Worm (Caenorhabditis elegans) whole organism, midembryonic: Measurements from ENCODE around the gene Y39E4B.10.
A peak's percentile ranks its signal among the peaks of the same experiment; 100 is the strongest.

Experiments
- T22C8.4 ChIP-seq: fragments of 200-800 bp; sonication (Bioruptor generic); IDR thresholded peaks from 2 replicates; pipeline ENCODE4 v1.3.6; 2022; ENCODE audit warnings: missing genetic modification characterization, missing compliant biosample characterization
- cog-1 ChIP-seq: sonication (generic microtip); optimal IDR thresholded peaks from 2 replicates; lab custom pipeline; 2016; ENCODE audit warnings: missing genetic modification characterization, missing compliant biosample characterization
- flt-1 ChIP-seq: fragments of 200-800 bp; sonication (Bioruptor generic); IDR thresholded peaks from 2 replicates; pipeline ENCODE4 v1.3.6; 2022; ENCODE audit warnings: missing genetic modification characterization, missing compliant biosample characterization
- klf-2 ChIP-seq: fragments of 200-800 bp; sonication (Bioruptor generic); conservative IDR thresholded peaks from 2 replicates; pipeline ENCODE4 v1.3.6; 2022; ENCODE audit warnings: missing genetic modification reagents, missing genetic modification characterization, missing compliant biosample characterization
- med-1 ChIP-seq: sonication (generic microtip); optimal IDR thresholded peaks from 2 replicates; lab custom pipeline; 2017; ENCODE audit warnings: missing genetic modification characterization, mild to moderate bottlenecking, missing compliant biosample characterization, antibody characterized with exemption, missing genetic modification reagents; ENCODE audit not compliant: insufficient read depth
- ref-1 ChIP-seq: fragments of 200-800 bp; sonication (Bioruptor generic); conservative IDR thresholded peaks from 2 replicates; pipeline ENCODE4 v1.3.6; 2022; ENCODE audit warnings: missing genetic modification reagents, missing genetic modification characterization, missing compliant biosample characterization
- tab-1 ChIP-seq: fragments of 200-800 bp; sonication (Bioruptor generic); IDR thresholded peaks from 2 replicates; pipeline ENCODE4 v1.3.6; 2022; ENCODE audit warnings: missing genetic modification characterization, missing compliant biosample characterization
- ztf-23 ChIP-seq: fragments of 200-800 bp; sonication (Bioruptor generic); IDR thresholded peaks from 2 replicates; pipeline ENCODE4 v1.3.6; 2022; ENCODE audit warnings: missing genetic modification reagents, missing genetic modification characterization, missing compliant biosample characterization
- ztf-29 ChIP-seq: fragments of 200-800 bp; sonication (Bioruptor generic); IDR thresholded peaks from 2 replicates; pipeline ENCODE4 v1.3.6; 2022; ENCODE audit warnings: missing genetic modification reagents, missing genetic modification characterization, missing compliant biosample characterization

Gene Y39E4B.10

ce11 chrIII:13152697-13153391, at the start of gene Y39E4B.10:
TSS of gene Y39E4B.10 (minus strand) at chrIII:13152858.
- TF ChIP-seq ref-1 (GFP tag; lab: Robert Waterston, UW), result no peak
- TF ChIP-seq cog-1 (tag; lab: Kevin White, UChicago), result no peak
- TF ChIP-seq ztf-23, result no peak
- TF ChIP-seq ztf-29 (GFP tag; lab: Robert Waterston, UW), result no peak
- TF ChIP-seq T22C8.4, result no peak
- TF ChIP-seq med-1 (GFP tag; lab: Kevin White, UChicago), result no peak
- TF ChIP-seq klf-2 (GFP tag; lab: Robert Waterston, UW), result no peak
- no peak for TF ChIP-seq tab-1 (GFP tag; lab: Robert Waterston, UW)
- TF ChIP-seq flt-1 (GFP tag; lab: Robert Waterston, UW), result no peak

DNA sequence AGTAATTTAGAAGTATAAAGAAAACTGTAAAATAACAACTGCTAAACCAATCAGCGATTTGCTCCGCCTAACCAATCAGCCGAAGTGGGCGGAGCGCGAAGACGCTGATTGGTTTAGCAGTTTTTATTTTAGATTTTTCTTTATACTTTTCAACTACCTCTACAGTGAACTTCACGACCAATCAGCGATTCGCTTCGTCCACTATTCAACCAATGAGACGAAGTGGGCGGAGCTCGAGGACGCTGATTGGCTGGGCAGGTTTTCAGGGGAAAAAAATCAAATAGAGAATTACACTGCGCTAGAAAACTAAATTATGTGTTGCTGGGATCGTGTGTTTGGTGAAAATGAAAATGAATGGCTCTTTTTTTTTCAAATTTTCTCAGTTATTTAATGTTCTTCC, 49.2 kb upstream of the Y39E4B.10 start:
- TF ChIP-seq cog-1 (tag; lab: Kevin White, UChicago) (no peak), tab-1 (GFP tag; lab: Robert Waterston, UW) (no peak), T22C8.4 (no peak), ztf-23 (no peak), med-1 (GFP tag; lab: Kevin White, UChicago) (no peak), ztf-29 (GFP tag; lab: Robert Waterston, UW) (no peak), klf-2 (GFP tag; lab: Robert Waterston, UW) (no peak), flt-1 (GFP tag; lab: Robert Waterston, UW) (no peak), ref-1 (GFP tag; lab: Robert Waterston, UW) (no peak)

DNA sequence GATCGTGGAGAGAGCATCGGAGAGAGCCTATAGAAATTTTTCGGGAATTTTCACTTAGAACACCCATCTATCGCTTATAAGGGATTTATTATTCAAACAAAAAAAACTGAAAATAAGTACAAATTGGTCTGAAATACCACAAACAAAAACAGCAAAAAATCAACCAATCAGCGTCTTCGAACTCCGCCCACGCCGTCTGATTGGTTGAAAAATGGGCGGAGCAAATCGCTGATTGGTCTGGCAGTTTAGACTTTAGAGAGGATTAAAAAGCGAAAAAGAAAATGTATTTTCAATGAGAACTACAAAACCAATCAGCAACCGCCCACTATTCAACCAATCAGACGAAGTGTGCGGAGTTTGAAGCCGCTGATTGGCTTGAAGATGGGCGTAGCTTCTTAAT, 48.4 kb upstream of the Y39E4B.10 start:
- TF ChIP-seq med-1 (GFP tag; lab: Kevin White, UChicago) (no peak), tab-1 (GFP tag; lab: Robert Waterston, UW) (no peak), klf-2 (GFP tag; lab: Robert Waterston, UW) (no peak), ztf-23 (no peak), ztf-29 (GFP tag; lab: Robert Waterston, UW) (no peak), cog-1 (tag; lab: Kevin White, UChicago) (no peak), ref-1 (GFP tag; lab: Robert Waterston, UW) (no peak), T22C8.4 (no peak), flt-1 (GFP tag; lab: Robert Waterston, UW) (no peak)

DNA sequence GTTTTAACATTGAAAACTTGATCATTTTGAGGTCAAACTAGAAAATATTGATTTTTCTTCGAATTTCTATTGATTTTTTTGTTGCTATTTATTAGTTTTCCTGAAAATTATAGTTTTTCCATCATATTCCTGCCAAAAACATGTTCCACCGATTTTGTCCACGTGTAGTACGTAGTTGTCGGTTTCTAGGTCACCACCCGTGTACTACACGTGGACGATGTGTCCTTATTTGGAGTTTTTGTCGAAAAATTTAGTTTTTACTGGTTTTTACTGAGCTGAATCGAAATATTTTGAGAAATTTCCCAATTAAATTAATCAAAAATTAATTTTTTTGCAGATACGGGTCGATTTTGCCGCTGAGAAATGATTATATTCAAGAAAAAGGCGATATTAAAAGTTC, 35.1 kb upstream of the Y39E4B.10 start:
- no peak for TF ChIP-seq klf-2 (GFP tag; lab: Robert Waterston, UW)
- no peak for TF ChIP-seq ztf-29 (GFP tag; lab: Robert Waterston, UW)
- TF ChIP-seq cog-1 (tag; lab: Kevin White, UChicago), result peak; percentile 33
- TF ChIP-seq tab-1 (GFP tag; lab: Robert Waterston, UW), result no peak
- no peak for TF ChIP-seq T22C8.4
- 0 out of 2 replicates have a peak, but pooled peaks have one; percentile 47 for TF ChIP-seq ztf-23
- TF ChIP-seq flt-1 (GFP tag; lab: Robert Waterston, UW), result no peak
- TF ChIP-seq ref-1 (GFP tag; lab: Robert Waterston, UW), result no peak
- TF ChIP-seq med-1 (GFP tag; lab: Kevin White, UChicago), result no peak

DNA sequence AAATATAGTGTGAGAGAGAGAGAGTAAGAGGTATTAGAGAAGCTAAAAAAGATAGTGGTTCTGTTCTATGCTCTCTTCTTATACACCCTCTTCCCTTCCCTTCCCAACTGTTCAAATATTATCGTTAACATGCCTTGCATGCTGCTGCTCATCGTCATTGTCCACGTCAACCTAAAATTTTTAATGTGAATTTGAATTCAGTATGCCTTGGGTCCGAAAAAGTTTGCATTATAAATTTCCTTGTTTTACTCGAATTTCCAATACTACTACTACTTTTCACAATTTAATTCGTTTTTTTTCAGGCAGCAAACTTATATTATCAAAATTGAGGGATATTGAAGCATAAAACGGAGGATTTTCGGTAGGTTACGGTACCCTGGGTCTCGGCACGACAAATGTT, 34.4 kb upstream of the Y39E4B.10 start, which contains the start of gene gly-5:
Gene gly-5, plus strand, starts transcription at position 301 of the 400 bp plus-strand sequence.
- TF ChIP-seq T22C8.4 (no peak), klf-2 (GFP tag; lab: Robert Waterston, UW) (no peak), ztf-23 (no peak), cog-1 (tag; lab: Kevin White, UChicago) (no peak), ztf-29 (GFP tag; lab: Robert Waterston, UW) (no peak), tab-1 (GFP tag; lab: Robert Waterston, UW) (no peak), med-1 (GFP tag; lab: Kevin White, UChicago) (no peak), flt-1 (GFP tag; lab: Robert Waterston, UW) (no peak), ref-1 (GFP tag; lab: Robert Waterston, UW) (no peak)

ce11 chrIII:13182003-13182402, 29.3 kb upstream of the Y39E4B.10 start:
- TF ChIP-seq ztf-29 (GFP tag; lab: Robert Waterston, UW) (peak; percentile 74), med-1 (GFP tag; lab: Kevin White, UChicago) (no peak), ztf-23 (no peak), cog-1 (tag; lab: Kevin White, UChicago) (peak; percentile 63), flt-1 (GFP tag; lab: Robert Waterston, UW) (no peak)

ce11 chrIII:13176876-13177275, 24.2 kb upstream of the Y39E4B.10 start:
- TF ChIP-seq ztf-23 (no peak), cog-1 (tag; lab: Kevin White, UChicago) (no peak), flt-1 (GFP tag; lab: Robert Waterston, UW) (no peak), ztf-29 (GFP tag; lab: Robert Waterston, UW) (no peak), ref-1 (GFP tag; lab: Robert Waterston, UW) (no peak), tab-1 (GFP tag; lab: Robert Waterston, UW) (no peak)

DNA sequence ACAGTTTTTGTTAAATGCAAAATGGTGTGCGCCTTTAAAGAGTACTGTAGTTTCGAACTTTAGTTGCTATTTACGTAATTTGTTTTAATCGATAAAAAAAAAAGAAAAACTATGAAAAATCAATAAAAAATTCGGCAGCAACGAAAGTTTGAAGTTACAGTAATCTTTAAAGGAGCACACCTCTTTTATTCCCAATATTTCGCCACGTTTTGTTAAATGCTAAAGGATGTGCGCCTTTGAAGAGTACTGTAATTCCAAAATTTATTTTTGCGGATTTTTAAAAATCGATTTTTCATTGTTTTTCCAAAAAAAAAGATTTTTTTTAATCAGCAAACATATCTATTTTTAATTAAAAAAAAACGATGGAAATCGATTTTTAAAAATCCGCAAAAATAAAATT, 21.0 kb upstream of the Y39E4B.10 start:
- TF ChIP-seq ztf-29 (GFP tag; lab: Robert Waterston, UW) (no peak), ref-1 (GFP tag; lab: Robert Waterston, UW) (no peak), T22C8.4 (no peak)

DNA sequence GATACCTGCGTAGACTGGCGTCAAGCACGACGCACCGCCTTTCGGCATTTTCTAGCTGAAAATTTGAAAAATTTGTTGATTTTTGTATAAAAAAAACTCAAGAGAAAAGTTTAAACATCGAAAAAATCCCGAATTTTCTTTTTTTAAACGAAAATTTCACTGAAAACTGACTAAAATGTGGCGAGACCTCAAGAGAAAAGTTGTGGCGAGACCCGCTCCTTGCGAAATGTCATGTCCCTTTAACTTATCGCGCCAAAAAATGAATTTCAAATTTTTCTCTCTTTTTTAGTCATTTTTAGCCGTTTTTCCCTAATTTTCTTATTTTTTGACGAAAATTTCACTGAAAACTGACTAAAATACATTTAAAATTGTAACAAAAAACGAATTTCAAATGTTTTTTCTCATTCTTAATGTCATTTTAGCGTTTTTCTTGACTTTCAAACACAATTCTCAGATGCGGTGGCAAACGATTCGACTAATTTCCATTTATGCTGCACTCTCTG, 16.9 kb upstream of the Y39E4B.10 start, which contains the start of the genes snpc-1.2 and Y39E4B.5:
Gene snpc-1.2, minus strand, starts transcription at position 78 of the 503 bp plus-strand sequence.
Gene Y39E4B.5, plus strand, starts transcription at position 453 of the 503 bp plus-strand sequence.
- TF ChIP-seq klf-2 (GFP tag; lab: Robert Waterston, UW) (no peak), cog-1 (tag; lab: Kevin White, UChicago) (no peak), flt-1 (GFP tag; lab: Robert Waterston, UW) (no peak), ref-1 (GFP tag; lab: Robert Waterston, UW) (no peak), tab-1 (GFP tag; lab: Robert Waterston, UW) (no peak), med-1 (GFP tag; lab: Kevin White, UChicago) (no peak), T22C8.4 (no peak), ztf-23 (no peak), ztf-29 (GFP tag; lab: Robert Waterston, UW) (no peak)
